Worm (Caenorhabditis elegans) whole organism, L2 larva: ENCODE measurements around the gene oac-24.
"Not testable (repeated sequence)": the region's sequence is repeated elsewhere in the genome, so short reads cannot be mapped to it uniquely, and the experiment has no call there.

ENCODE experiments used
- R02D3.7 ChIP-seq: fragments of 150-350 bp; optimal IDR thresholded peaks from 2 replicates; lab custom pipeline; 2014; ENCODE audit warnings: missing biosample characterization, missing genetic modification characterization
- ZK546.5 ChIP-seq: sonication (generic microtip); optimal IDR thresholded peaks from 2 replicates; lab custom pipeline; 2017; ENCODE audit warnings: missing biosample characterization, missing genetic modification characterization
- elt-1 ChIP-seq: fragments of 150-350 bp; optimal IDR thresholded peaks from 2 replicates; lab custom pipeline; 2014; ENCODE audit warnings: missing biosample characterization, missing genetic modification characterization
- fos-1 ChIP-seq: fragments of 150-350 bp; optimal IDR thresholded peaks from 2 replicates; lab custom pipeline; 2014; ENCODE audit warnings: missing biosample characterization, missing genetic modification characterization
- mab-5 ChIP-seq: fragments of 150-350 bp; optimal IDR thresholded peaks from 2 replicates; lab custom pipeline; 2014; ENCODE audit warnings: missing biosample characterization, missing genetic modification characterization
- nhr-10 ChIP-seq: sonication (generic microtip); optimal IDR thresholded peaks from 2 replicates; lab custom pipeline; 2017; ENCODE audit warnings: missing biosample characterization, missing genetic modification characterization
- nhr-77 ChIP-seq: fragments of 150-350 bp; optimal IDR thresholded peaks from 2 replicates; lab custom pipeline; 2014; ENCODE audit warnings: missing biosample characterization, missing genetic modification characterization
- skn-1 ChIP-seq: sonication (generic microtip); optimal IDR thresholded peaks from 2 replicates; lab custom pipeline; 2017; ENCODE audit warnings: missing biosample characterization, missing genetic modification characterization
- snpc-4 ChIP-seq: fragments of 150-350 bp; optimal IDR thresholded peaks from 2 replicates; lab custom pipeline; 2014; ENCODE audit warnings: missing biosample characterization, missing genetic modification characterization
- unc-39 ChIP-seq: fragments of 150-350 bp; optimal IDR thresholded peaks from 2 replicates; lab custom pipeline; 2014; ENCODE audit warnings: missing biosample characterization, missing genetic modification characterization
- ztf-1 ChIP-seq: fragments of 200-800 bp; sonication (Bioruptor generic); conservative IDR thresholded peaks from 2 replicates; pipeline ENCODE4 v1.3.6; 2022; ENCODE audit warnings: missing genetic modification characterization, missing compliant biosample characterization
- ztf-4 ChIP-seq: fragments of 150-350 bp; optimal IDR thresholded peaks from 2 replicates; lab custom pipeline; 2014; ENCODE audit warnings: missing biosample characterization, missing genetic modification characterization

Gene oac-24

ce11 chrV:4758019-4758418, 47.5 kb downstream of the oac-24 start:
- TF ChIP-seq nhr-77 (tag; lab: Kevin White, UChicago): no peak
- no peak for TF ChIP-seq mab-5
- TF ChIP-seq ZK546.5 (tag; lab: Kevin White, UChicago): no peak
- no peak for TF ChIP-seq nhr-10 (tag; lab: Kevin White, UChicago)
- TF ChIP-seq fos-1 (tag; lab: Kevin White, UChicago): no peak
- no peak for TF ChIP-seq skn-1
- no peak for TF ChIP-seq unc-39 (tag; lab: Kevin White, UChicago)
- no peak for TF ChIP-seq snpc-4
- TF ChIP-seq ztf-1 (GFP tag; lab: Robert Waterston, UW): no peak

- TF ChIP-seq R02D3.7 (tag; lab: Kevin White, UChicago): no peak
Observed at ce11 chrV:4758540-4758939, 48.0 kb downstream of the oac-24 start.

ce11 chrV:4760674-4761073, 50.1 kb downstream of the oac-24 start, which contains the start of gene bgnt-1.4:
TSS of gene bgnt-1.4 (plus strand) at chrV:4760974.
- TF ChIP-seq ztf-4 (tag; lab: Kevin White, UChicago); elt-1 (tag; lab: Kevin White, UChicago); snpc-4: not testable (repeated sequence)
